Worm (Caenorhabditis elegans): ENCODE results near the gene C29A12.22.

C29A12.22 gene

ce11 chrV:10811763-10812162 is at the start of gene C29A12.22:
Gene C29A12.22 (plus strand): TSS chrV:10812063.
- TF ChIP-seq blmp-1 (tag; optimal IDR thresholded peaks at IDR 0.05): no peak
- no peak for TF ChIP-seq snpc-4 (tag; optimal IDR thresholded peaks at IDR 0.05)
- TF ChIP-seq lin-13 (tag; optimal IDR thresholded peaks at IDR 0.05): no peak
- no peak for TF ChIP-seq bed-3 (GFP tag; optimal IDR thresholded peaks at IDR 0.05)
- no peak for TF ChIP-seq lin-32 (GFP tag; optimal IDR thresholded peaks at IDR 0.05)
- TF ChIP-seq sptf-1 (tag; optimal IDR thresholded peaks at IDR 0.05): no peak
- no peak for TF ChIP-seq ham-2 (GFP tag; optimal IDR thresholded peaks at IDR 0.05)
- TF ChIP-seq unc-62 (GFP tag; optimal IDR thresholded peaks at IDR 0.05): no peak
- TF ChIP-seq hlh-1 (tag; optimal IDR thresholded peaks at IDR 0.05): no peak
- no peak for TF ChIP-seq nhr-28 (tag; optimal IDR thresholded peaks at IDR 0.05)
- no peak for TF ChIP-seq mls-2 (tag; optimal IDR thresholded peaks at IDR 0.05)
- no peak for TF ChIP-seq sem-2 (GFP tag; optimal IDR thresholded peaks at IDR 0.05)
- TF ChIP-seq nhr-76 (tag; optimal IDR thresholded peaks at IDR 0.05): no peak
- TF ChIP-seq ceh-43 (GFP tag; optimal IDR thresholded peaks at IDR 0.05): no peak
- no peak for TF ChIP-seq cnd-1 (tag; optimal IDR thresholded peaks at IDR 0.05)
- TF ChIP-seq nhr-2 (tag; optimal IDR thresholded peaks at IDR 0.05): no peak
- no peak for TF ChIP-seq mab-5 (tag; optimal IDR thresholded peaks at IDR 0.05)
- TF ChIP-seq pha-4 (tag; optimal IDR thresholded peaks at IDR 0.05): no peak
- no peak for TF ChIP-seq ces-1 (GFP tag; optimal IDR thresholded peaks at IDR 0.05)
- no peak for TF ChIP-seq unc-120 (tag; optimal IDR thresholded peaks at IDR 0.05; ENCODE audit: poor library complexity, severe bottlenecking)

- TF ChIP-seq unc-39 (tag; optimal IDR thresholded peaks at IDR 0.05) (no peak), nhr-76 (tag; optimal IDR thresholded peaks at IDR 0.05) (no peak), snpc-4 (tag; optimal IDR thresholded peaks at IDR 0.05) (no peak), elt-3 (tag; optimal IDR thresholded peaks at IDR 0.05) (no peak), tbx-8 (GFP tag; optimal IDR thresholded peaks at IDR 0.05) (no peak), mab-5 (tag; optimal IDR thresholded peaks at IDR 0.05) (no peak), nhr-237 (tag; optimal IDR thresholded peaks at IDR 0.05) (no peak), M03D4.4 (tag; optimal IDR thresholded peaks at IDR 0.05) (no peak), ceh-43 (GFP tag; optimal IDR thresholded peaks at IDR 0.05) (no peak), nhr-2 (tag; optimal IDR thresholded peaks at IDR 0.05) (no peak), mls-2 (tag; optimal IDR thresholded peaks at IDR 0.05) (no peak), lin-32 (GFP tag; optimal IDR thresholded peaks at IDR 0.05) (no peak), cnd-1 (tag; optimal IDR thresholded peaks at IDR 0.05) (no peak)
These were observed 49.2 kb upstream of the C29A12.22 start, which contains the start of gene sre-6 for ce11 chrV:10762695-10763094. Gene sre-6 (minus strand): TSS chrV:10762795.

- TF ChIP-seq nhr-12 (tag; optimal IDR thresholded peaks at IDR 0.05) (no peak), ceh-43 (GFP tag; optimal IDR thresholded peaks at IDR 0.05) (no peak), ztf-11 (tag; optimal IDR thresholded peaks at IDR 0.05) (no peak), mep-1 (tag; optimal IDR thresholded peaks at IDR 0.05) (no peak), bed-3 (GFP tag; optimal IDR thresholded peaks at IDR 0.05) (no peak), flh-1 (GFP tag; optimal IDR thresholded peaks at IDR 0.05) (no peak), ceh-39 (tag; optimal IDR thresholded peaks at IDR 0.05) (no peak), ces-1 (GFP tag; optimal IDR thresholded peaks at IDR 0.05) (no peak), lsy-2 (tag; optimal IDR thresholded peaks at IDR 0.05) (no peak), blmp-1 (tag; optimal IDR thresholded peaks at IDR 0.05) (no peak), elt-1 (tag; optimal IDR thresholded peaks at IDR 0.05; ENCODE audit: borderline replicate concordance, insufficient read depth) (no peak), unc-120 (tag; optimal IDR thresholded peaks at IDR 0.05; ENCODE audit: poor library complexity, severe bottlenecking) (no peak), drap-1 (GFP tag; optimal IDR thresholded peaks at IDR 0.05) (no peak), M03D4.4 (tag; optimal IDR thresholded peaks at IDR 0.05) (no peak), lin-32 (GFP tag; optimal IDR thresholded peaks at IDR 0.05) (no peak)
These were observed 47.8 kb upstream of the C29A12.22 start, which contains the start of gene ocr-1 for ce11 chrV:10764066-10764465. Gene ocr-1 (plus strand): TSS chrV:10764366.

ce11 chrV:10768892-10769291 is 43.0 kb upstream of the C29A12.22 start:
- no peak for TF ChIP-seq lin-32 (GFP tag; optimal IDR thresholded peaks at IDR 0.05)
- peak; percentile 94 for TF ChIP-seq zip-8 (tag; optimal IDR thresholded peaks at IDR 0.05)
- TF ChIP-seq mep-1 (tag; optimal IDR thresholded peaks at IDR 0.05): no peak
- no peak for TF ChIP-seq unc-39 (tag; optimal IDR thresholded peaks at IDR 0.05)
- TF ChIP-seq lsy-2 (tag; optimal IDR thresholded peaks at IDR 0.05): no peak

All from whole organism, mixed stage, embryonic.